Worm (Caenorhabditis elegans): ENCODE data around the gene tag-329.

Gene tag-329

DNA sequence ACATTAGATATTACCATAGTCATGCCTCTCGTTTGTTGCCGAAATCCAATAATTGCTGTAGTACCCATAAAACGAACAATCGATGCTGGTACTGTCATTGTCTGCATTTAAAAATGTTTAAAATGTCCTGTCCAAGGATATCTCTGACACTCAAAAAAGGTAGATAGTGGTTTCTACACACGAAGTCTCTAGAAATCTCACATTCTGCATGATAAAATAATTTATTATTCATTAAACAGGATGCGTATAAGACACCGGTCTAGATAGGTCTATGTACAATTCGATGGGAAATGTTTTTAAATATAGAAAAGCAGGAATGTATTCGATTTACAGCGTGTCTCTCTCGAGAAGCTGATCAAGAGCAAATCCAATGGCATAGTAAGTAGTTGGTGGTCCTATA lies 4.9 kb downstream of the tag-329 start, which contains the start of gene C50F4.12:
TSS of gene C50F4.12 (minus strand) at position 101 of the 400 bp plus-strand sequence.
- TF ChIP-seq pes-1 (GFP tag; IDR thresholded peaks at IDR 0.05): no peak
- no peak for TF ChIP-seq sea-1 (GFP tag; conservative IDR thresholded peaks at IDR 0.05)
- TF ChIP-seq ama-1 (optimal IDR thresholded peaks at IDR 0.05): no peak
- TF ChIP-seq hmbx-1 (tag; optimal IDR thresholded peaks at IDR 0.05): no peak
- no peak for TF ChIP-seq hmg-4 (GFP tag; optimal IDR thresholded peaks at IDR 0.05)
- no peak for TF ChIP-seq aly-1 (tag; optimal IDR thresholded peaks at IDR 0.05)
- no peak for TF ChIP-seq tbx-11 (GFP tag; IDR thresholded peaks at IDR 0.05)
- no peak for TF ChIP-seq scrt-1 (GFP tag; IDR thresholded peaks at IDR 0.05)
- TF ChIP-seq flt-1 (GFP tag; IDR thresholded peaks at IDR 0.05): no peak
- no peak for TF ChIP-seq ceh-36 (tag; optimal IDR thresholded peaks at IDR 0.05)
- no peak for TF ChIP-seq tbx-37 (GFP tag; conservative IDR thresholded peaks at IDR 0.05)
- no peak for TF ChIP-seq B0310.2 (tag; optimal IDR thresholded peaks at IDR 0.05)
- TF ChIP-seq F13C5.2 (tag; optimal IDR thresholded peaks at IDR 0.05): no peak
- no peak for TF ChIP-seq hnd-1 (tag; optimal IDR thresholded peaks at IDR 0.05)

ce11 chrV:9541506-9541905 lies 6.8 kb downstream of the tag-329 start, which contains the start of gene C50F4.16:
TSS of gene C50F4.16 (minus strand) at chrV:9541606.
- TF ChIP-seq tbx-11 (GFP tag; IDR thresholded peaks at IDR 0.05) (no peak), flt-1 (GFP tag; IDR thresholded peaks at IDR 0.05) (no peak), scrt-1 (GFP tag; IDR thresholded peaks at IDR 0.05) (no peak), hmbx-1 (tag; optimal IDR thresholded peaks at IDR 0.05) (no peak), ets-7 (tag; optimal IDR thresholded peaks at IDR 0.05) (no peak), hmg-4 (GFP tag; optimal IDR thresholded peaks at IDR 0.05) (no peak), tra-4 (tag; optimal IDR thresholded peaks at IDR 0.05) (no peak), aly-1 (tag; optimal IDR thresholded peaks at IDR 0.05) (no peak), pes-1 (GFP tag; IDR thresholded peaks at IDR 0.05) (no peak), hnd-1 (tag; optimal IDR thresholded peaks at IDR 0.05) (no peak), ama-1 (optimal IDR thresholded peaks at IDR 0.05) (no peak), F13C5.2 (tag; optimal IDR thresholded peaks at IDR 0.05) (no peak), ceh-13 (GFP tag; optimal IDR thresholded peaks at IDR 0.05) (no peak), tbx-37 (GFP tag; conservative IDR thresholded peaks at IDR 0.05) (no peak), sea-1 (GFP tag; conservative IDR thresholded peaks at IDR 0.05) (no peak), ceh-36 (tag; optimal IDR thresholded peaks at IDR 0.05) (no peak), B0310.2 (tag; optimal IDR thresholded peaks at IDR 0.05) (no peak)

DNA sequence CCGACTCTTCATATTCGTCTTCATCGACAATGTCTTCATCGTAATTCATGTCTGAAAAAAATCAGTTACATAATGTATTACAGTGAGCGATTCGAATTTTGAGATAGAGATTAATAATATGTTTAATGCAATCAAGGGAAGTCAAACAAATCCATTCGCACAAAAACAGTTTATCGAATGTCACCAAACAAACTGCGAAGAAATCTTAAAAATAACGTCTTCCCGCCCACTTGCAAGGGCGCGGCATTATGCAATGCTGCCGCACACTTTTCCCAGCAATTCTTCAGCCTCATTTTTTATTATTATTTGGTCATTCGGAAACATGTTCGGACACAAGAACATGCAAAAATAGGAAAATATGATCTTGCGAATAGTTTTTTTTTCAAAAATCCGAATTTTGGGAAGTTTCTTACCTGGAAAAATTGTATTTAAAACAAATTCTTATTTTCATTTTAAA lies 9.5 kb downstream of the tag-329 start, which contains the start of gene mdf-1:
TSS of gene mdf-1 (minus strand) at position 51 of the 457 bp plus-strand sequence.
- TF ChIP-seq F13C5.2 (tag; optimal IDR thresholded peaks at IDR 0.05) (peak; percentile 31), B0310.2 (tag; optimal IDR thresholded peaks at IDR 0.05) (no peak), scrt-1 (GFP tag; IDR thresholded peaks at IDR 0.05) (no peak), flt-1 (GFP tag; IDR thresholded peaks at IDR 0.05) (peak; percentile 39; the same call in 1 of the 2 replicates)

DNA sequence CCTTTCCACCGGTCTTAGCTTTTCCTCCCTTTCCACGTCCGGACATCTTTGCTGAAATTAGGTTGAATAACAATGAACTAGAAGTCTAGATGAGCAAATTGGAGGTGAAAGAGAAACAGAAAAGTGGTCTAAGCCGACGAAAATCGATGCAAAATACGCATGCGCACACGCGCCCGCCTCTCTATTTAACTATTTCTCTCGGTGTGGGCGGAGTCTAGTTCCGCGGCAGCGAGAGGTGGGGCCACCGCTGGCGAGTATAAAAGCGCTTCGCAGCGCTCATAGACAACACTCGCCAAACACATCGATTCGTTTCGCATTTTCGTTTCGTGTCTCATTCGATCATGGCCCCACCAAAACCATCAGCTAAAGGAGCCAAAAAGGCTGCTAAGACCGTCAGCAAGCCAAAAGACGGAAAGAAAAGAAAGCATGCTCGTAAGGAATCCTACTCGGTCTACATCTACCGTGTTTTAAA lies 10.6 kb downstream of the tag-329 start, which contains the start of the genes his-35 and his-41:
TSS of gene his-35 (minus strand) at position 51 of the 472 bp plus-strand sequence.
TSS of gene his-41 (plus strand) at position 299 of the 472 bp plus-strand sequence.
- no peak for TF ChIP-seq F13C5.2 (tag; optimal IDR thresholded peaks at IDR 0.05)
- no peak for TF ChIP-seq ceh-36 (tag; optimal IDR thresholded peaks at IDR 0.05)
- no peak for TF ChIP-seq tra-4 (tag; optimal IDR thresholded peaks at IDR 0.05)
- TF ChIP-seq ama-1 (optimal IDR thresholded peaks at IDR 0.05): no peak
- no peak for TF ChIP-seq sea-1 (GFP tag; conservative IDR thresholded peaks at IDR 0.05)
- no peak for TF ChIP-seq scrt-1 (GFP tag; IDR thresholded peaks at IDR 0.05)
- no peak for TF ChIP-seq B0310.2 (tag; optimal IDR thresholded peaks at IDR 0.05)

- TF ChIP-seq pes-1 (GFP tag; IDR thresholded peaks at IDR 0.05): peak; percentile 58
- no peak for TF ChIP-seq tbx-11 (GFP tag; IDR thresholded peaks at IDR 0.05)
These were observed 11.4 kb downstream of the tag-329 start, which contains the start of gene C50F4.6 for ce11 chrV:9546042-9546581. TSS of gene C50F4.6 (plus strand) at chrV:9546092.

DNA sequence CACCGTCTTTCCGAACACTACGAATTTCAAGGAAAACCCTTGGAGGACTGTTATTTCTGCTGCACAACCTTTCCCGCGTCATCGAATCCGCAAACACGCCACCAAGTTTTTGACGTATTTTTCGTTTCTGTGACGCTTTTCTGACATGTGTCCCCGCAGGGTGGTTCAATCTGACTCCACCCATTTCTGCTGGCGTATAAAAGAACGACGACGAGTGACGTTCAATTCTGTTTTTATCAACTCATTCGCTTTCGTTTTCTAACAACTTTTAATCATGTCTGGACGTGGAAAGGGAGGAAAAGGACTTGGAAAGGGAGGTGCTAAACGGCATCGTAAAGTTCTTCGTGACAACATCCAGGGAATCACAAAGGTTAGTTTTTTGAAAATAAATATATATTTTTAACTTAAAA lies 12.1 kb downstream of the tag-329 start, which contains the start of gene his-37:
TSS of gene his-37 (plus strand) at position 246 of the 410 bp plus-strand sequence.
- TF ChIP-seq tra-4 (tag; optimal IDR thresholded peaks at IDR 0.05) (peak; percentile 41), tbx-11 (GFP tag; IDR thresholded peaks at IDR 0.05) (no peak), ceh-36 (tag; optimal IDR thresholded peaks at IDR 0.05) (no peak), F13C5.2 (tag; optimal IDR thresholded peaks at IDR 0.05) (peak; percentile 41), hmbx-1 (tag; optimal IDR thresholded peaks at IDR 0.05) (peak; percentile 16), pes-1 (GFP tag; IDR thresholded peaks at IDR 0.05) (peak; percentile 53; the same call in 1 of the 2 replicates), scrt-1 (GFP tag; IDR thresholded peaks at IDR 0.05) (no peak), tbx-37 (GFP tag; conservative IDR thresholded peaks at IDR 0.05) (0 out of 2 replicates have a peak, but pooled peaks have one; percentile 34), hmg-4 (GFP tag; optimal IDR thresholded peaks at IDR 0.05) (peak; percentile 64), flt-1 (GFP tag; IDR thresholded peaks at IDR 0.05) (peak; percentile 61)

DNA sequence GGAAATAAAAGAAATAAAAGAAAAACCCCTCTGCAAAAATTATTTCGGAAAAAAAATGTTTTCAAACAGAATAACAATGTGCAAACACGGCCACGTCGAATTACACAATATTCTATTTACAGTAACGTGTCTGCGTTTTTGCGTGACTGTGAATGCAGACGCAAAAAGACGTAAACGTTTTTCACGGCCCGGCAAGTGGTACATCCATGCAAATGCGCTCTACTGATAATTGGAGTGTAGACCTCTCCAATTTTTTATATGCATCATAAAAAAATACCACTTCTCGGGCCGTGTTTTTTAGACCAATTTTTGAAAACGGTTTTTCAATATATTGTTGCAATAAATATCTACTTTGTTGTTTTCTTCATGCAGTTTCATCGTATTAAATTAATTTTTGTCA lies 14.7 kb downstream of the tag-329 start, which contains the start of gene nstp-10:
TSS of gene nstp-10 (minus strand) at position 378 of the 400 bp plus-strand sequence.
- TF ChIP-seq B0310.2 (tag; optimal IDR thresholded peaks at IDR 0.05): no peak
- TF ChIP-seq hmg-4 (GFP tag; optimal IDR thresholded peaks at IDR 0.05): no peak

DNA sequence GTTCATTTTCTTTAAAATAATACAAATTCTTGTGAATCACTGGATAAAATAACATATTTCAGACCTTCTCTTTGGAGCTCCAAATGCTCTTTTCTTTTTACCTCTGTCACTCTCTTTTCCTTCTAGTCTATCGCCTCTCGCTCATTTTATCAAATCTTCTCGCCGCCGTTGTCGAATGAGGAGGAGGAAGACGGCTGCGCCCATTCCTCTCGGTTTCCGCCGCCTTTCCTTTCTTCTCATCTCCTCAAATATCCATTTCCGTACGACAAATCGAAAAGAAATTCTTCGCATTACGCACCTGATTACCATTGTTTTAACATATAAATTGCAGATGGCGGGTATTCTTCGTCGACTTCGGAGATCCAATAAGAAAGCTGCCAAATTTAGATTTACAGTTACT lies 15.6 kb downstream of the tag-329 start, which contains the start of gene ehbp-1:
TSS of gene ehbp-1 (plus strand) at position 332 of the 400 bp plus-strand sequence.
- no peak for TF ChIP-seq tbx-37 (GFP tag; conservative IDR thresholded peaks at IDR 0.05)
- TF ChIP-seq sea-1 (GFP tag; conservative IDR thresholded peaks at IDR 0.05): no peak
- no peak for TF ChIP-seq hmbx-1 (tag; optimal IDR thresholded peaks at IDR 0.05)
- TF ChIP-seq aly-1 (tag; optimal IDR thresholded peaks at IDR 0.05): no peak
- TF ChIP-seq ama-1 (optimal IDR thresholded peaks at IDR 0.05): no peak
- no peak for TF ChIP-seq scrt-1 (GFP tag; IDR thresholded peaks at IDR 0.05)
- TF ChIP-seq hnd-1 (tag; optimal IDR thresholded peaks at IDR 0.05): no peak
